Worm (Caenorhabditis elegans) whole organism, L4/young adult: Measurements from ENCODE around the gene C17E7.9.

ENCODE experiments used
- dao-5 ChIP-seq: sonication (generic microtip); optimal IDR thresholded peaks from 2 replicates; lab custom pipeline; 2016; ENCODE audit warnings: missing genotype, missing genetic modification characterization, moderate library complexity, missing compliant biosample characterization
- him-1 ChIP-seq: sonication (generic microtip); optimal IDR thresholded peaks from 2 replicates; lab custom pipeline; 2016; ENCODE audit warnings: missing genotype, missing genetic modification reagents, missing genetic modification characterization, missing compliant biosample characterization

ce11 chrV:3865273-3865672 is 25.4 kb downstream of the C17E7.9 start:
- TF ChIP-seq him-1 (tag; lab: Kevin White, UChicago), result no peak
- no peak for TF ChIP-seq dao-5
